Worm (Caenorhabditis elegans) whole organism, L4/young adult: ENCODE measurements around the gene C03G6.21.

ENCODE experiments used
- W03F9.2 ChIP-seq: fragments of 150-350 bp; optimal IDR thresholded peaks from 2 replicates; lab custom pipeline; 2014; ENCODE audit warnings: missing biosample characterization, missing genetic modification characterization
- dao-5 ChIP-seq: sonication (generic microtip); optimal IDR thresholded peaks from 2 replicates; lab custom pipeline; 2016; ENCODE audit warnings: missing genotype, missing genetic modification characterization, moderate library complexity, missing compliant biosample characterization
- him-1 ChIP-seq: sonication (generic microtip); optimal IDR thresholded peaks from 2 replicates; lab custom pipeline; 2016; ENCODE audit warnings: missing genotype, missing genetic modification reagents, missing genetic modification characterization, missing compliant biosample characterization

- TF ChIP-seq him-1 (tag; lab: Kevin White, UChicago) = no peak
- TF ChIP-seq dao-5 (tag; lab: Kevin White, UChicago) = no peak
- no peak for TF ChIP-seq W03F9.2 (tag; lab: Kevin White, UChicago)
Measured at ce11 chrV:7353602-7354001, 3.0 kb downstream of the C03G6.21 start.
